Fruit fly (Drosophila melanogaster): Measurements from ENCODE around the gene ABCB7.

dm6 chr3L:1584781-1585180 is 33.4 kb upstream of the ABCB7 start:
- TF ChIP-seq CTCF (optimal IDR thresholded peaks at IDR 0.05) (no peak), CG8478 (optimal IDR thresholded peaks at IDR 0.05) (no peak)

Measured in S2 (cell line).